Worm (Caenorhabditis elegans) whole organism, L4 larva: ENCODE results near the gene R02D5.7.
A peak's percentile ranks its signal among the peaks of the same experiment; 100 is the strongest.

Experiments used
- F10B5.3 ChIP-seq: sonication (generic microtip); optimal IDR thresholded peaks from 2 replicates; lab custom pipeline; 2016; ENCODE audit warnings: mild to moderate bottlenecking, missing genetic modification characterization, missing compliant biosample characterization
- F44E2.7 ChIP-seq: fragments of 200-800 bp; sonication (Bioruptor generic); IDR thresholded peaks from 2 replicates; pipeline ENCODE4 v2.1.2; 2022; ENCODE audit warnings: missing genetic modification characterization, missing compliant biosample characterization
- F49E8.2 ChIP-seq: sonication (generic microtip); optimal IDR thresholded peaks from 2 replicates; lab custom pipeline; 2016; ENCODE audit warnings: missing compliant biosample characterization, mild to moderate bottlenecking, missing genetic modification characterization, borderline replicate concordance
- R02D3.7 ChIP-seq: fragments of 150-350 bp; sonication (generic microtip); optimal IDR thresholded peaks from 3 replicates; lab custom pipeline; 2014; ENCODE audit warnings: missing biosample characterization, missing genetic modification characterization
- T26A8.4 ChIP-seq: fragments of 200-800 bp; sonication (Bioruptor generic); IDR thresholded peaks from 2 replicates; pipeline ENCODE4 v1.3.6; 2022; ENCODE audit warnings: missing genetic modification characterization, missing compliant biosample characterization
- Y105C5A.15 ChIP-seq: fragments of 200-800 bp; sonication (Bioruptor generic); IDR thresholded peaks from 2 replicates; pipeline ENCODE4 v1.3.6; 2022; ENCODE audit warnings: missing genetic modification characterization, missing compliant biosample characterization
- Y5F2A.4 ChIP-seq: fragments of 200-800 bp; sonication (Bioruptor generic); optimal IDR thresholded peaks from 2 replicates; lab custom pipeline; 2018; ENCODE audit warnings: mild to moderate bottlenecking, missing genetic modification characterization, missing compliant biosample characterization
- ZK337.2 ChIP-seq: fragments of 200-800 bp; sonication (Bioruptor generic); IDR thresholded peaks from 2 replicates; pipeline ENCODE4 v1.3.6; 2022; ENCODE audit warnings: missing genetic modification reagents, missing genetic modification characterization, missing compliant biosample characterization
- aha-1 ChIP-seq: fragments of 150-350 bp; peaks from one replicate; lab custom pipeline; 2014; ENCODE audit warnings: missing biosample characterization, missing genetic modification characterization
- arid-1 ChIP-seq: fragments of 200-800 bp; sonication (Bioruptor generic); conservative IDR thresholded peaks from 2 replicates; pipeline ENCODE4 v1.3.6; 2022; ENCODE audit warnings: missing genetic modification reagents, missing genetic modification characterization, missing compliant biosample characterization
- ceh-44 ChIP-seq: fragments of 200-800 bp; sonication (Bioruptor generic); IDR thresholded peaks from 2 replicates; pipeline ENCODE4 v1.3.6; 2022; ENCODE audit warnings: missing genetic modification reagents, missing genetic modification characterization, missing compliant biosample characterization
- ctbp-1 ChIP-seq: fragments of 200-800 bp; sonication (Bioruptor generic); IDR thresholded peaks from 2 replicates; pipeline ENCODE4 v1.3.6; 2022; ENCODE audit warnings: missing genetic modification reagents, missing genetic modification characterization, missing compliant biosample characterization
- daf-16 ChIP-seq, 3 experiments: sonication (generic microtip); optimal IDR thresholded peaks; 2 replicates each; lab custom pipeline; 2016 to 2017; ENCODE audit warnings: missing genetic modification characterization in 3 of 3, missing genetic modification reagents in 3 of 3, mild to moderate bottlenecking in 2 of 3, missing compliant biosample characterization in 2 of 3, missing biosample characterization in 1 of 3, moderate library complexity in 1 of 3
- daf-19 ChIP-seq: fragments of 200-800 bp; sonication (Bioruptor generic); conservative IDR thresholded peaks from 2 replicates; pipeline ENCODE4 v1.3.6; 2022; ENCODE audit warnings: missing genetic modification characterization, missing compliant biosample characterization
- dmd-6 ChIP-seq: fragments of 200-800 bp; sonication (Bioruptor generic); IDR thresholded peaks from 2 replicates; pipeline ENCODE4 v1.3.6; 2022; ENCODE audit warnings: missing genetic modification reagents, missing genetic modification characterization, missing compliant biosample characterization
- dmd-8 ChIP-seq: fragments of 200-800 bp; sonication (Bioruptor generic); IDR thresholded peaks from 2 replicates; pipeline ENCODE4 v1.3.6; 2022; ENCODE audit warnings: missing genetic modification characterization, missing compliant biosample characterization
- egl-43 ChIP-seq: fragments of 200-800 bp; sonication (Bioruptor generic); IDR thresholded peaks from 2 replicates; pipeline ENCODE4 v1.3.6; 2022; ENCODE audit warnings: missing genetic modification reagents, missing genetic modification characterization, missing compliant biosample characterization
- fkh-10 ChIP-seq: fragments of 150-350 bp; optimal IDR thresholded peaks from 2 replicates; lab custom pipeline; 2014; ENCODE audit warnings: missing biosample characterization, missing genetic modification reagents, missing genetic modification characterization
- hlh-11 ChIP-seq: fragments of 200-800 bp; sonication (Bioruptor generic); optimal IDR thresholded peaks from 2 replicates; lab custom pipeline; 2018; ENCODE audit warnings: mild to moderate bottlenecking, missing genetic modification characterization, missing compliant biosample characterization
- hlh-30 ChIP-seq: sonication (generic microtip); optimal IDR thresholded peaks from 2 replicates; lab custom pipeline; 2017; ENCODE audit warnings: antibody characterized with exemption, mild to moderate bottlenecking, missing genetic modification characterization, missing compliant biosample characterization; ENCODE audit not compliant: insufficient read depth
- hmg-1.1 ChIP-seq: fragments of 200-800 bp; sonication (Bioruptor generic); IDR thresholded peaks from 2 replicates; pipeline ENCODE4 v1.3.6; 2022; ENCODE audit warnings: missing genetic modification reagents, missing genetic modification characterization, missing compliant biosample characterization
- lim-7 ChIP-seq: fragments of 200-800 bp; sonication (Bioruptor generic); IDR thresholded peaks from 2 replicates; pipeline ENCODE4 v1.3.6; 2022; ENCODE audit warnings: missing genetic modification characterization, missing compliant biosample characterization
- lin-39 ChIP-seq: fragments of 150-350 bp; optimal IDR thresholded peaks from 2 replicates; lab custom pipeline; 2014; ENCODE audit warnings: missing biosample characterization, missing genetic modification reagents, missing genetic modification characterization
- lsy-2 ChIP-seq, 2 experiments: fragments of 150-350 bp in 1 of 2; sonication (generic microtip) in 1 of 2; optimal IDR thresholded peaks; 2 replicates each; lab custom pipeline; 2014 to 2017; ENCODE audit warnings: missing biosample characterization in 2 of 2, missing genetic modification characterization in 2 of 2
- madf-5 ChIP-seq, 2 experiments: fragments of 200-800 bp; sonication (Bioruptor generic); IDR thresholded peaks; 2 replicates each; pipeline ENCODE4 v1.3.6; 2022; ENCODE audit warnings: missing compliant biosample characterization in 2 of 2, missing genetic modification characterization in 2 of 2
- mes-2 ChIP-seq: sonication (generic microtip); optimal IDR thresholded peaks from 2 replicates; lab custom pipeline; 2016; ENCODE audit warnings: missing genotype, mild to moderate bottlenecking, missing genetic modification characterization, missing compliant biosample characterization; ENCODE audit not compliant: poor library complexity, severe bottlenecking
- mxl-3 ChIP-seq: fragments of 200-800 bp; sonication (Bioruptor generic); optimal IDR thresholded peaks from 2 replicates; lab custom pipeline; 2018; ENCODE audit warnings: mild to moderate bottlenecking, missing genetic modification characterization, missing compliant biosample characterization
- nhr-102 ChIP-seq: sonication (generic microtip); optimal IDR thresholded peaks from 2 replicates; lab custom pipeline; 2016; ENCODE audit warnings: mild to moderate bottlenecking, missing genetic modification characterization, moderate library complexity, missing compliant biosample characterization
- nhr-28 ChIP-seq: fragments of 150-350 bp; optimal IDR thresholded peaks from 2 replicates; lab custom pipeline; 2014; ENCODE audit warnings: missing biosample characterization, missing genetic modification characterization
- nhr-41 ChIP-seq: fragments of 200-800 bp; sonication (Bioruptor generic); IDR thresholded peaks from 2 replicates; pipeline ENCODE4 v1.3.6; 2022; ENCODE audit warnings: missing genetic modification reagents, missing genetic modification characterization, missing compliant biosample characterization
- nhr-42 ChIP-seq: fragments of 200-800 bp; sonication (Bioruptor generic); IDR thresholded peaks from 2 replicates; pipeline ENCODE4 v1.3.6; 2022; ENCODE audit warnings: missing genetic modification characterization, missing compliant biosample characterization
- nhr-48 ChIP-seq: sonication (generic microtip); optimal IDR thresholded peaks from 2 replicates; lab custom pipeline; 2016; ENCODE audit warnings: mild to moderate bottlenecking, missing genetic modification characterization, missing compliant biosample characterization
- nhr-6 ChIP-seq: fragments of 150-350 bp; optimal IDR thresholded peaks from 2 replicates; lab custom pipeline; 2014; ENCODE audit warnings: missing biosample characterization, missing genetic modification characterization
- nhr-77 ChIP-seq: fragments of 150-350 bp; optimal IDR thresholded peaks from 2 replicates; lab custom pipeline; 2014; ENCODE audit warnings: missing biosample characterization, missing genetic modification characterization
- php-3 ChIP-seq: fragments of 200-800 bp; sonication (Bioruptor generic); IDR thresholded peaks from 2 replicates; pipeline ENCODE4 v1.3.6; 2022; ENCODE audit warnings: missing genetic modification reagents, missing genetic modification characterization, missing compliant biosample characterization
- rbr-2 ChIP-seq: sonication (generic microtip); optimal IDR thresholded peaks from 2 replicates; lab custom pipeline; 2016; ENCODE audit warnings: missing genotype, missing genetic modification characterization, missing compliant biosample characterization
- snpc-1.2 ChIP-seq: fragments of 200-800 bp; sonication (Bioruptor generic); IDR thresholded peaks from 2 replicates; pipeline ENCODE4 v1.3.6; 2022; ENCODE audit warnings: missing genetic modification reagents, missing genetic modification characterization, missing compliant biosample characterization
- snpc-4 ChIP-seq: fragments of 150-350 bp; optimal IDR thresholded peaks from 2 replicates; lab custom pipeline; 2014; ENCODE audit warnings: missing biosample characterization, missing genetic modification characterization
- spr-1 ChIP-seq: sonication (generic microtip); optimal IDR thresholded peaks from 2 replicates; lab custom pipeline; 2016; ENCODE audit warnings: mild to moderate bottlenecking, missing genetic modification characterization, missing compliant biosample characterization
- tra-1 ChIP-seq: fragments of 200-800 bp; sonication (Bioruptor generic); IDR thresholded peaks from 2 replicates; pipeline ENCODE4 v1.3.6; 2022; ENCODE audit warnings: missing genetic modification reagents, missing genetic modification characterization, missing compliant biosample characterization
- unc-130 ChIP-seq: sonication (generic microtip); optimal IDR thresholded peaks from 2 replicates; lab custom pipeline; 2016; ENCODE audit warnings: missing genetic modification reagents, missing genetic modification characterization, missing compliant biosample characterization
- unc-62 ChIP-seq, 3 experiments: fragments of 150-350 bp in 1 of 3; sonication (generic microtip); optimal IDR thresholded peaks in 2 of 3; peaks in 1 of 3; 1 replicate in 1 of 3; 2 replicates in 2 of 3; lab custom pipeline; 2014 to 2017; ENCODE audit warnings: missing biosample characterization in 3 of 3, missing genetic modification characterization in 3 of 3, missing genetic modification reagents in 3 of 3, missing genotype in 1 of 3
- zfp-2 ChIP-seq: sonication (generic microtip); optimal IDR thresholded peaks from 2 replicates; lab custom pipeline; 2016; ENCODE audit warnings: mild to moderate bottlenecking, missing genetic modification characterization, missing compliant biosample characterization

Gene R02D5.7

ce11 chrV:14472229-14472628, 9.1 kb downstream of the R02D5.7 start, which contains the start of gene clec-227:
TSS of gene clec-227 (plus strand) at chrV:14472529.
- TF ChIP-seq nhr-42 (GFP tag; lab: Robert Waterston, UW) (no peak), nhr-28 (tag; lab: Kevin White, UChicago) (peak; percentile 37), daf-16 (GFP tag; optimal IDR thresholded peaks at IDR 0.05; lab: Kevin White, UChicago) (no peak), daf-16 (tag; optimal IDR thresholded peaks at IDR 0.05; lab: Kevin White, UChicago) (no peak)

ce11 chrV:14468931-14469330, 12.4 kb downstream of the R02D5.7 start, which contains the start of gene clec-57:
TSS of gene clec-57 (plus strand) at chrV:14469231.
- TF ChIP-seq fkh-10 (GFP tag; lab: Kevin White, UChicago): no peak
- TF ChIP-seq unc-62 (GFP tag; optimal IDR thresholded peaks at IDR 0.05 in 1 of 2; lab: Kevin White, UChicago): peak in 1 of 2 experiments; percentile 88
- no peak for TF ChIP-seq unc-62 (tag; optimal IDR thresholded peaks at IDR 0.05; lab: Kevin White, UChicago)

ce11 chrV:14468196-14468874, 13.0 kb downstream of the R02D5.7 start, which contains the start of gene srz-97:
TSS of gene srz-97 (minus strand) at chrV:14468246.
- no peak for TF ChIP-seq lim-7 (GFP tag; lab: Robert Waterston, UW)
- TF ChIP-seq aha-1: peak; percentile 82
- 0 out of 2 replicates have a peak, but pooled peaks have one; percentile 26 for TF ChIP-seq arid-1 (GFP tag; lab: Robert Waterston, UW)
- peak; percentile 35 for TF ChIP-seq rbr-2 (tag; lab: Kevin White, UChicago)
- TF ChIP-seq nhr-102 (tag; lab: Kevin White, UChicago): peak; percentile 80
- no peak for TF ChIP-seq nhr-6
- TF ChIP-seq snpc-4 (tag; lab: Kevin White, UChicago): peak; percentile 85
- TF ChIP-seq nhr-77 (tag; lab: Kevin White, UChicago): no peak
- peak; percentile 61; the same call in 1 of the 2 replicates for TF ChIP-seq php-3 (GFP tag; lab: Robert Waterston, UW)
- TF ChIP-seq R02D3.7: no peak
- peak; percentile 33; the same call in 1 of the 2 replicates for TF ChIP-seq ctbp-1 (GFP tag; lab: Robert Waterston, UW)
- peak; percentile 7 for TF ChIP-seq mxl-3 (GFP tag; lab: Kevin White, UChicago)
- peak; percentile 65 for TF ChIP-seq F49E8.2 (tag; lab: Kevin White, UChicago)
- no peak for TF ChIP-seq madf-5 (GFP tag; IDR thresholded peaks at IDR 0.05; lab: Robert Waterston, UW)
- TF ChIP-seq F44E2.7 (GFP tag; lab: Robert Waterston, UW): no peak
- TF ChIP-seq Y105C5A.15 (GFP tag; lab: Robert Waterston, UW): 0 out of 2 replicates have a peak, but pooled peaks have one; percentile 30
- TF ChIP-seq egl-43 (GFP tag; lab: Robert Waterston, UW): peak; percentile 77
- TF ChIP-seq zfp-2 (tag; lab: Kevin White, UChicago): no peak
- TF ChIP-seq lin-39 (tag; lab: Kevin White, UChicago): no peak
- no peak for TF ChIP-seq Y5F2A.4 (GFP tag; lab: Kevin White, UChicago)
- peak; percentile 40 for TF ChIP-seq tra-1 (GFP tag; lab: Robert Waterston, UW)
- peak; percentile 61; the same call in 1 of the 2 replicates for TF ChIP-seq hmg-1.1 (GFP tag; lab: Robert Waterston, UW)
- peak; percentile 85 for TF ChIP-seq snpc-1.2 (GFP tag; lab: Robert Waterston, UW)
- no peak for TF ChIP-seq nhr-41 (GFP tag; lab: Robert Waterston, UW)
- TF ChIP-seq ceh-44: 0 out of 2 replicates have a peak, but pooled peaks have one; percentile 58
- peak; percentile 25 for TF ChIP-seq hlh-30 (tag; lab: Kevin White, UChicago)
- 0 out of 2 replicates have a peak, but pooled peaks have one; percentile 29 for TF ChIP-seq daf-19 (GFP tag; lab: Robert Waterston, UW)
- peak in 1 of 2 experiments; percentile 24 for TF ChIP-seq unc-62 (GFP tag; optimal IDR thresholded peaks at IDR 0.05 in 1 of 2; lab: Kevin White, UChicago)
- TF ChIP-seq unc-62 (tag; optimal IDR thresholded peaks at IDR 0.05; lab: Kevin White, UChicago): no peak
- 0 out of 2 replicates have a peak, but pooled peaks have one; percentile 64 for TF ChIP-seq dmd-8
- TF ChIP-seq spr-1 (tag; lab: Kevin White, UChicago): peak; percentile 42
- peak; percentile 37 for TF ChIP-seq F10B5.3 (tag; lab: Kevin White, UChicago)
- TF ChIP-seq unc-130 (GFP tag; lab: Kevin White, UChicago): peak; percentile 58
- no peak for TF ChIP-seq lsy-2 (tag; optimal IDR thresholded peaks at IDR 0.05; lab: Kevin White, UChicago)
- TF ChIP-seq hlh-11 (tag; lab: Kevin White, UChicago): peak; percentile 77
- 0 out of 2 replicates have a peak, but pooled peaks have one; percentile 17 for TF ChIP-seq ZK337.2
- TF ChIP-seq dmd-6: peak; percentile 37
- TF ChIP-seq daf-16 (GFP tag; optimal IDR thresholded peaks at IDR 0.05; lab: Kevin White, UChicago): peak; percentile 49 to 67
- peak; percentile 69 for TF ChIP-seq daf-16 (tag; optimal IDR thresholded peaks at IDR 0.05; lab: Kevin White, UChicago)
- TF ChIP-seq mes-2 (tag; lab: Kevin White, UChicago): peak; percentile 75
- TF ChIP-seq T26A8.4 (GFP tag; lab: Robert Waterston, UW): peak; percentile 86
- TF ChIP-seq nhr-48: peak; percentile 56
